Fruit fly (Drosophila melanogaster) whole organism, prepupa: ENCODE measurements around the gene Pez.

Experiments used
- Blimp-1 ChIP-seq: fragments of 200-800 bp; sonication (Bioruptor generic); optimal IDR thresholded peaks from 3 replicates; lab custom pipeline; 2017; ENCODE audit warnings: missing biosample characterization, missing genetic modification characterization, mild to moderate bottlenecking, moderate library complexity, missing genetic modification reagents
- CG10631 ChIP-seq: fragments of 200-800 bp; sonication (Bioruptor generic); optimal IDR thresholded peaks from 2 replicates; lab custom pipeline; 2016; ENCODE audit warnings: missing biosample characterization, missing genetic modification characterization
- CG6276 ChIP-seq: fragments of 200-800 bp; sonication (Bioruptor generic); optimal IDR thresholded peaks from 2 replicates; lab custom pipeline; 2017; ENCODE audit warnings: missing biosample characterization, mild to moderate bottlenecking, missing genetic modification characterization
- CG8632 ChIP-seq: fragments of 200-800 bp; sonication (Bioruptor generic); optimal IDR thresholded peaks from 3 replicates; lab custom pipeline; 2016; ENCODE audit warnings: missing biosample characterization, missing genetic modification characterization
- Eip75B ChIP-seq: fragments of 200-800 bp; sonication (Bioruptor generic); optimal IDR thresholded peaks from 3 replicates; lab custom pipeline; 2016; ENCODE audit warnings: missing biosample characterization, missing genetic modification characterization
- Eip78C ChIP-seq: fragments of 200-800 bp; sonication (Bioruptor generic); peaks from one replicate; lab custom pipeline; 2016; ENCODE audit warnings: missing biosample characterization, missing genetic modification characterization
- Ets21C ChIP-seq: fragments of 200-800 bp; sonication (Bioruptor generic); optimal IDR thresholded peaks from 3 replicates; lab custom pipeline; 2016; ENCODE audit warnings: missing biosample characterization, missing genetic modification characterization
- Hr38 ChIP-seq: sonication (Bioruptor generic); optimal IDR thresholded peaks from 2 replicates; lab custom pipeline; 2016; ENCODE audit warnings: missing biosample characterization, missing genetic modification characterization
- OdsH ChIP-seq: fragments of 200-800 bp; sonication (Bioruptor generic); optimal IDR thresholded peaks from 3 replicates; lab custom pipeline; 2016; ENCODE audit warnings: missing biosample characterization, missing genetic modification characterization
- Sox14 ChIP-seq: fragments of 200-800 bp; sonication (Bioruptor generic); optimal IDR thresholded peaks from 3 replicates; lab custom pipeline; 2016; ENCODE audit warnings: missing biosample characterization, missing genetic modification characterization
- spab ChIP-seq: fragments of 200-800 bp; sonication (Bioruptor generic); optimal IDR thresholded peaks from 2 replicates; lab custom pipeline; 2017; ENCODE audit warnings: missing biosample characterization, mild to moderate bottlenecking, missing genetic modification characterization, missing genetic modification reagents
- ss ChIP-seq, 2 experiments: fragments of 200-800 bp; sonication (Bioruptor generic); optimal IDR thresholded peaks; 2 replicates in 1 of 2; 3 replicates in 1 of 2; lab custom pipeline; 2017 to 2018; ENCODE audit warnings: mild to moderate bottlenecking in 2 of 2, missing biosample characterization in 2 of 2, missing genetic modification characterization in 2 of 2, moderate library complexity in 1 of 2
- svp ChIP-seq: fragments of 200-800 bp; sonication (Bioruptor generic); peaks from one replicate; lab custom pipeline; 2016; ENCODE audit warnings: missing biosample characterization, missing genetic modification characterization

dm6 chr2L:6339010-6339897 is 783 bp upstream of the Pez start:
- TF ChIP-seq CG10631 (GFP tag; lab: Kevin White, UChicago) (peak; percentile 32), Eip75B (GFP tag; lab: Kevin White, UChicago) (peak; percentile 12), Ets21C (peak; percentile 42), OdsH (GFP tag; lab: Kevin White, UChicago) (peak; percentile 64), Sox14 (GFP tag; lab: Kevin White, UChicago) (peak; percentile 14), Blimp-1 (GFP tag; lab: Kevin White, UChicago) (peak; percentile 17), Eip78C (GFP tag; lab: Kevin White, UChicago) (peak; percentile 81), spab (GFP tag; lab: Kevin White, UChicago) (peak; percentile 28), ss (GFP tag; optimal IDR thresholded peaks at IDR 0.05; lab: Kevin White, UChicago) (peak; percentile 84 to 88), svp (GFP tag; lab: Kevin White, UChicago) (peak; percentile 95), CG6276 (GFP tag; lab: Kevin White, UChicago) (peak; percentile 55), CG8632 (peak; percentile 6), Hr38 (no peak)
